Fruit fly (Drosophila melanogaster) Kc167 (cell line): Measurements from ENCODE around the gene CG15449.

Source experiments
- insv ChIP-seq: fragments of >200 bp; optimal IDR thresholded peaks from 3 replicates; lab custom pipeline; 2018; ENCODE audit warnings: missing external identifiers
- psq ChIP-seq: fragments of >200 bp; optimal IDR thresholded peaks from 2 replicates; lab custom pipeline; 2017; ENCODE audit warnings: missing external identifiers
- ttk ChIP-seq: sonication (Bioruptor generic); optimal IDR thresholded peaks from 2 replicates; lab custom pipeline; 2017; ENCODE audit warnings: missing external identifiers

DNA sequence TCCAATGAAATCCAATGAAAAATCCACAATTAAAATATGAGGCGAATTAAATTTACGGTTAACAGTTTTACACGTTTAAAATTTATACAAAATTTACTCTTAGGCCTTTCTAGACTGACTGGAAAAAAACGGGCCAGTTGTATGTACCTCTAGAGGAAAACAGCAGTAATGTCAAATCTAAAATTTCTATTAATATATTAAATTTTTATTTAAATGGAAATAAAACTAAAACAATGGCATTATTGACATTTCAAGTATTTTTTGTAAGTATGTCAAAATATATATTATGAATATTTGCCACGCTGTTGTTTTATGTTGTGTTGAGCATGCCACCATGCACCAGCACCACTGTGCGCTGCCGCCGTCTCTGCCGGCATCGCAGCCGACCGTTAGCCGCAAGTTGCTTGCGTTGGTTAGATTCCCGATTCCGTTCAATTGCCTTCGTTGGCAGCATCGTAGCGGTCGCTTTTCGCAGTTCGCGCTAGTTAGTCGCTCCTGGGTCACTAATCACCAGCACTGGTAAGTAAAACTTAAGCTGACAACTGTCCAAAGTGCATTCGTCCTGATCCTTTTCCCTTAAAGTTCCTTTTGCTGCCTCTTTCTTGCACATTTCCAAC lies 4.5 kb upstream of the CG15449 start, which contains the start of gene Cbs:
- TF ChIP-seq ttk (lab: Kevin White, UChicago) = no peak
- TF ChIP-seq psq (lab: Kevin White, UChicago) = no peak
- no peak for TF ChIP-seq insv (lab: Kevin White, UChicago)
